Fruit fly (Drosophila melanogaster): Measurements from ENCODE around the gene CG34299.
A peak's percentile ranks its signal among the peaks of the same experiment; 100 is the strongest.

CG34299 gene

dm6 chr3R:30200091-30200698 is 49.2 kb upstream of the CG34299 start (continued):
- TF ChIP-seq Poxn (GFP tag; IDR thresholded peaks at IDR 0.05): no peak
- TF ChIP-seq CG13894 (tag; optimal IDR thresholded peaks at IDR 0.05): no peak
- peak; percentile 21 for TF ChIP-seq Bteb2 (GFP tag; optimal IDR thresholded peaks at IDR 0.05)
- no peak for TF ChIP-seq schlank (tag; optimal IDR thresholded peaks at IDR 0.05)
- TF ChIP-seq CG18011 (GFP tag; optimal IDR thresholded peaks at IDR 0.05): no peak
- no peak for TF ChIP-seq CG9876 (GFP tag; optimal IDR thresholded peaks at IDR 0.05)
- peak; percentile 0 for TF ChIP-seq D19A (tag; optimal IDR thresholded peaks at IDR 0.05)
- no peak; the same call in 1 of the 2 replicates for TF ChIP-seq amos (GFP tag; IDR thresholded peaks at IDR 0.05; ENCODE audit: partially characterized antibody)
- TF ChIP-seq CG6765 (GFP tag; optimal IDR thresholded peaks at IDR 0.05): no peak
- peak; percentile 17 for TF ChIP-seq ATbp (GFP tag; optimal IDR thresholded peaks at IDR 0.05)
- TF ChIP-seq Adf1 (GFP tag; IDR thresholded peaks at IDR 0.05): peak; percentile 24; the same call in 1 of the 2 replicates
- TF ChIP-seq Hey (tag; optimal IDR thresholded peaks at IDR 0.05): peak; percentile 8
- TF ChIP-seq CG13296 (GFP tag; optimal IDR thresholded peaks at IDR 0.05): peak; percentile 52
- no peak for TF ChIP-seq Lpt (GFP tag; optimal IDR thresholded peaks at IDR 0.05)
- TF ChIP-seq wek (GFP tag; optimal IDR thresholded peaks at IDR 0.05): no peak
- TF ChIP-seq zfh2 (GFP tag; optimal IDR thresholded peaks at IDR 0.05): peak; percentile 11
- no peak for TF ChIP-seq Hr39 (optimal IDR thresholded peaks at IDR 0.05)
- TF ChIP-seq CG6272 (GFP tag; IDR thresholded peaks at IDR 0.05): no peak
- TF ChIP-seq CG30403 (GFP tag; optimal IDR thresholded peaks at IDR 0.05): peak; percentile 12
- no peak for TF ChIP-seq Atf-2 (GFP tag; optimal IDR thresholded peaks at IDR 0.05)
- no peak for TF ChIP-seq CG7987 (GFP tag; optimal IDR thresholded peaks at IDR 0.05)
- TF ChIP-seq maf-S (GFP tag; optimal IDR thresholded peaks at IDR 0.05): no peak
- TF ChIP-seq en (GFP tag; optimal IDR thresholded peaks at IDR 0.05): no peak
- TF ChIP-seq vfl (GFP tag; optimal IDR thresholded peaks at IDR 0.05): no peak
- TF ChIP-seq CG4617 (GFP tag; optimal IDR thresholded peaks at IDR 0.05; ENCODE audit: borderline replicate concordance): no peak
- TF ChIP-seq crp (GFP tag; optimal IDR thresholded peaks at IDR 0.05): no peak
- TF ChIP-seq CG10959 (GFP tag; IDR thresholded peaks at IDR 0.05): no peak
- no peak for TF ChIP-seq CG14050 (GFP tag; IDR thresholded peaks at IDR 0.05)
- no peak for TF ChIP-seq CG11695 (GFP tag; IDR thresholded peaks at IDR 0.05)
- peak; percentile 52 for TF ChIP-seq sob (GFP tag; IDR thresholded peaks at IDR 0.05)
- TF ChIP-seq sens (GFP tag): peak; percentile 61
- no peak for TF ChIP-seq CG17802 (tag; optimal IDR thresholded peaks at IDR 0.05)
- no peak for TF ChIP-seq zen2 (GFP tag; IDR thresholded peaks at IDR 0.05; ENCODE audit: partially characterized antibody)
- TF ChIP-seq fu2 (GFP tag; optimal IDR thresholded peaks at IDR 0.05): no peak
- no peak for TF ChIP-seq pfk (GFP tag; optimal IDR thresholded peaks at IDR 0.05)
- TF ChIP-seq CG13624 (GFP tag; optimal IDR thresholded peaks at IDR 0.05): peak; percentile 23
- TF ChIP-seq sd (tag; optimal IDR thresholded peaks at IDR 0.05): peak; percentile 21
- no peak for TF ChIP-seq CG7372 (GFP tag; IDR thresholded peaks at IDR 0.05)
- TF ChIP-seq tup (GFP tag; optimal IDR thresholded peaks at IDR 0.05): no peak
- TF ChIP-seq Awh (GFP tag; IDR thresholded peaks at IDR 0.05): no peak
- TF ChIP-seq inv (GFP tag; IDR thresholded peaks at IDR 0.05; ENCODE audit: partially characterized antibody): no peak
- no peak for TF ChIP-seq stwl (tag; optimal IDR thresholded peaks at IDR 0.05)
- TF ChIP-seq nerfin-2 (GFP tag; IDR thresholded peaks at IDR 0.05; ENCODE audit: partially characterized antibody): no peak
- TF ChIP-seq CG32532 (GFP tag; IDR thresholded peaks at IDR 0.05): no peak
- TF ChIP-seq chn (GFP tag; optimal IDR thresholded peaks at IDR 0.05): no peak
- TF ChIP-seq CG9437 (GFP tag; optimal IDR thresholded peaks at IDR 0.05): no peak
- TF ChIP-seq Dll (GFP tag; IDR thresholded peaks at IDR 0.05; ENCODE audit: partially characterized antibody): no peak
- no peak for TF ChIP-seq mld (GFP tag; IDR thresholded peaks at IDR 0.05; ENCODE audit: partially characterized antibody)
- no peak for TF ChIP-seq CG6254 (GFP tag; optimal IDR thresholded peaks at IDR 0.05)
- peak; percentile 18 for TF ChIP-seq CG17359 (tag; optimal IDR thresholded peaks at IDR 0.05)

Measured in whole organism, embryonic.